Fruit fly (Drosophila melanogaster): ENCODE results near the gene Tpc1.

dm6 chr3R:10863956-10864355, 18.0 kb downstream of the Tpc1 start:
- TF ChIP-seq CG17568 (GFP tag; optimal IDR thresholded peaks at IDR 0.05) (no peak), lbe (GFP tag; optimal IDR thresholded peaks at IDR 0.05) (no peak), yki (optimal IDR thresholded peaks at IDR 0.05) (no peak), Six4 (GFP tag; optimal IDR thresholded peaks at IDR 0.05) (no peak), CG13287 (GFP tag; IDR thresholded peaks at IDR 0.05; ENCODE audit: partially characterized antibody) (no peak), Ravus (GFP tag; IDR thresholded peaks at IDR 0.05) (no peak), CG17612 (GFP tag; IDR thresholded peaks at IDR 0.05) (no peak), Lim3 (GFP tag; IDR thresholded peaks at IDR 0.05) (no peak), Chrac-16 (GFP tag; optimal IDR thresholded peaks at IDR 0.05) (no peak), maf-S (GFP tag; optimal IDR thresholded peaks at IDR 0.05) (no peak)
